Worm (Caenorhabditis elegans): ENCODE data around the gene F48F7.5.

ce11 chrX:14015366-14015765, 39.9 kb downstream of the F48F7.5 start, which contains the start of gene C04C11.25:
- TF ChIP-seq ztf-4 (tag; optimal IDR thresholded peaks at IDR 0.05) (no peak), fos-1 (tag; optimal IDR thresholded peaks at IDR 0.05) (no peak), unc-55 (GFP tag; optimal IDR thresholded peaks at IDR 0.05) (no peak), ZK546.5 (tag; optimal IDR thresholded peaks at IDR 0.05) (no peak), aly-2 (tag; optimal IDR thresholded peaks at IDR 0.05) (no peak), ztf-11 (tag; optimal IDR thresholded peaks at IDR 0.05) (no peak), lsy-2 (tag; optimal IDR thresholded peaks at IDR 0.05) (no peak), lin-39 (tag; optimal IDR thresholded peaks at IDR 0.05) (no peak)

Data from whole organism, L2 larva.